Fruit fly (Drosophila melanogaster): Measurements from ENCODE around the gene Ubi-p63E.

Ubi-p63E gene

dm6 chr3L:3951875-3952274, 48.9 kb upstream of the Ubi-p63E start:
- TF ChIP-seq Rel (GFP tag; optimal IDR thresholded peaks at IDR 0.05): no peak
- TF ChIP-seq Rel (tag; optimal IDR thresholded peaks at IDR 0.05): no peak
- TF ChIP-seq HLH106 (tag; optimal IDR thresholded peaks at IDR 0.05): no peak
- no peak for TF ChIP-seq N (GFP tag; optimal IDR thresholded peaks at IDR 0.05)
- no peak for TF ChIP-seq h (GFP tag; optimal IDR thresholded peaks at IDR 0.05)
- no peak for TF ChIP-seq psq (GFP tag; optimal IDR thresholded peaks at IDR 0.05)
- no peak for TF ChIP-seq GATAd (GFP tag; optimal IDR thresholded peaks at IDR 0.05)
- TF ChIP-seq Hnf4 (GFP tag; optimal IDR thresholded peaks at IDR 0.05): no peak
- no peak for TF ChIP-seq tai (GFP tag; optimal IDR thresholded peaks at IDR 0.05)
- no peak for TF ChIP-seq Dif (GFP tag; optimal IDR thresholded peaks at IDR 0.05; ENCODE audit: partially characterized antibody)
- TF ChIP-seq Dfd (GFP tag; optimal IDR thresholded peaks at IDR 0.05): no peak
- TF ChIP-seq dmrt93B (GFP tag; optimal IDR thresholded peaks at IDR 0.05): no peak
- TF ChIP-seq Vsx2 (GFP tag; optimal IDR thresholded peaks at IDR 0.05; ENCODE audit: partially characterized antibody): no peak
- TF ChIP-seq Sp1 (GFP tag; optimal IDR thresholded peaks at IDR 0.05): no peak
- no peak for TF ChIP-seq ey (GFP tag; optimal IDR thresholded peaks at IDR 0.05)
- TF ChIP-seq usp (GFP tag; optimal IDR thresholded peaks at IDR 0.05): no peak
- no peak for TF ChIP-seq CG9705 (GFP tag; optimal IDR thresholded peaks at IDR 0.05)

- TF ChIP-seq Dfd (GFP tag; optimal IDR thresholded peaks at IDR 0.05): no peak
- no peak for TF ChIP-seq CrebA (GFP tag; optimal IDR thresholded peaks at IDR 0.05; ENCODE audit: borderline replicate concordance)
These were observed 46.2 kb upstream of the Ubi-p63E start, which contains the start of gene CG14983 for dm6 chr3L:3949205-3949604. Gene CG14983, minus strand, starts transcription at chr3L:3949305.

- TF ChIP-seq sage (GFP tag; optimal IDR thresholded peaks at IDR 0.05) (peak; percentile 26), HLH106 (tag; optimal IDR thresholded peaks at IDR 0.05) (no peak), br (GFP tag; optimal IDR thresholded peaks at IDR 0.05) (no peak), GATAd (GFP tag; optimal IDR thresholded peaks at IDR 0.05) (no peak)
These were observed 44.4 kb upstream of the Ubi-p63E start, which contains the start of gene CG10853 for dm6 chr3L:3947301-3947941. Gene CG10853, plus strand, starts transcription at chr3L:3947891.

dm6 chr3L:3942241-3943028, 39.5 kb upstream of the Ubi-p63E start, which contains the start of the genes CG10863 and CG14982:
Gene CG10863, minus strand, starts transcription at chr3L:3942465.
Gene CG14982, plus strand, starts transcription at chr3L:3942710.
- TF ChIP-seq Abd-B (GFP tag; optimal IDR thresholded peaks at IDR 0.05) (no peak), Jra (GFP tag; optimal IDR thresholded peaks at IDR 0.05) (no peak), Vsx2 (GFP tag; optimal IDR thresholded peaks at IDR 0.05; ENCODE audit: partially characterized antibody) (peak; percentile 19), CG9705 (GFP tag; optimal IDR thresholded peaks at IDR 0.05) (no peak), Sp1 (GFP tag; optimal IDR thresholded peaks at IDR 0.05) (peak; percentile 29), Dfd (GFP tag; optimal IDR thresholded peaks at IDR 0.05) (no peak), usp (GFP tag; optimal IDR thresholded peaks at IDR 0.05) (no peak), CG32264 (GFP tag; optimal IDR thresholded peaks at IDR 0.05) (no peak), Dif (GFP tag; optimal IDR thresholded peaks at IDR 0.05; ENCODE audit: partially characterized antibody) (peak; percentile 41), foxo (GFP tag; optimal IDR thresholded peaks at IDR 0.05) (no peak), GATAd (GFP tag; optimal IDR thresholded peaks at IDR 0.05) (no peak), Myc (optimal IDR thresholded peaks at IDR 0.05) (no peak), rgr (GFP tag; optimal IDR thresholded peaks at IDR 0.05) (peak; percentile 52), Rel (GFP tag; optimal IDR thresholded peaks at IDR 0.05) (no peak), Rel (tag; optimal IDR thresholded peaks at IDR 0.05) (peak; percentile 80), pan (optimal IDR thresholded peaks at IDR 0.05) (no peak), HLH106 (tag; optimal IDR thresholded peaks at IDR 0.05) (no peak), h (GFP tag; optimal IDR thresholded peaks at IDR 0.05) (peak; percentile 47), sv (GFP tag; optimal IDR thresholded peaks at IDR 0.05) (no peak), dl (GFP tag; optimal IDR thresholded peaks at IDR 0.05; ENCODE audit: insufficient read depth in 1 of 2, partially characterized antibody in 2 of 2) (no peak), N (GFP tag; optimal IDR thresholded peaks at IDR 0.05) (no peak), Hr78 (GFP tag; optimal IDR thresholded peaks at IDR 0.05) (no peak), ey (GFP tag; optimal IDR thresholded peaks at IDR 0.05) (no peak), OdsH (GFP tag; optimal IDR thresholded peaks at IDR 0.05) (peak; percentile 3), psq (GFP tag; optimal IDR thresholded peaks at IDR 0.05) (no peak), dmrt93B (GFP tag; optimal IDR thresholded peaks at IDR 0.05) (no peak), dsf (GFP tag; optimal IDR thresholded peaks at IDR 0.05; ENCODE audit: borderline replicate concordance) (no peak), tai (GFP tag; optimal IDR thresholded peaks at IDR 0.05) (no peak), CrebA (GFP tag; optimal IDR thresholded peaks at IDR 0.05; ENCODE audit: borderline replicate concordance) (no peak), jim (GFP tag; optimal IDR thresholded peaks at IDR 0.05) (no peak), woc (GFP tag; optimal IDR thresholded peaks at IDR 0.05) (no peak), fru (GFP tag; optimal IDR thresholded peaks at IDR 0.05) (no peak), sage (GFP tag; optimal IDR thresholded peaks at IDR 0.05) (peak; percentile 8), br (GFP tag; optimal IDR thresholded peaks at IDR 0.05) (peak; percentile 35), lola (GFP tag; optimal IDR thresholded peaks at IDR 0.05) (no peak), brk (GFP tag; optimal IDR thresholded peaks at IDR 0.05) (no peak), Hnf4 (GFP tag; optimal IDR thresholded peaks at IDR 0.05) (no peak), Mio (GFP tag; optimal IDR thresholded peaks at IDR 0.05) (no peak), Hr83 (GFP tag; optimal IDR thresholded peaks at IDR 0.05; ENCODE audit: poor library complexity, severe bottlenecking) (no peak)

All from whole organism, wandering third instar larva.